Worm (Caenorhabditis elegans) whole organism, young adult: ENCODE results near the gene tra-2.

ENCODE experiments used
- B0336.3 ChIP-seq: fragments of 200-800 bp; sonication (Bioruptor generic); IDR thresholded peaks from 2 replicates; pipeline ENCODE4 v1.3.6; 2022; ENCODE audit warnings: missing genetic modification characterization, missing compliant biosample characterization
- C17E4.6 ChIP-seq: fragments of 200-800 bp; sonication (Bioruptor generic); IDR thresholded peaks from 2 replicates; pipeline ENCODE4 v1.3.6; 2022; ENCODE audit warnings: missing genetic modification reagents, missing genetic modification characterization, missing compliant biosample characterization
- D2030.7 ChIP-seq: fragments of 200-800 bp; sonication (Bioruptor generic); IDR thresholded peaks from 2 replicates; pipeline ENCODE4 v1.3.6; 2022; ENCODE audit warnings: missing genetic modification reagents, missing genetic modification characterization, missing compliant biosample characterization
- F33H1.4 ChIP-seq: fragments of 200-800 bp; sonication (Bioruptor generic); IDR thresholded peaks from 2 replicates; pipeline ENCODE4 v1.3.6; 2022; ENCODE audit warnings: missing genetic modification reagents, missing genetic modification characterization, missing compliant biosample characterization
- F37B4.10 ChIP-seq: fragments of 200-800 bp; sonication (Bioruptor generic); IDR thresholded peaks from 2 replicates; pipeline ENCODE4 v1.3.6; 2022; ENCODE audit warnings: missing genetic modification characterization, missing compliant biosample characterization
- F39B2.1 ChIP-seq: fragments of 200-800 bp; sonication (Bioruptor generic); IDR thresholded peaks from 2 replicates; pipeline ENCODE4 v1.3.6; 2022; ENCODE audit warnings: missing genetic modification reagents, missing genetic modification characterization, missing compliant biosample characterization
- F49E8.2 ChIP-seq: sonication (generic microtip); optimal IDR thresholded peaks from 3 replicates; lab custom pipeline; 2017; ENCODE audit warnings: missing genetic modification characterization, mild to moderate bottlenecking, missing compliant biosample characterization, antibody characterized with exemption, moderate library complexity; ENCODE audit not compliant: insufficient read depth
- F52B5.7 ChIP-seq: sonication (generic microtip); optimal IDR thresholded peaks from 2 replicates; lab custom pipeline; 2016; ENCODE audit warnings: mild to moderate bottlenecking, missing genetic modification characterization, missing compliant biosample characterization
- F55B11.4 ChIP-seq: sonication (generic microtip); optimal IDR thresholded peaks from 2 replicates; lab custom pipeline; 2016; ENCODE audit warnings: missing compliant biosample characterization, missing genetic modification characterization, borderline replicate concordance; ENCODE audit not compliant: insufficient read depth
- K11D2.4 ChIP-seq: fragments of 200-800 bp; sonication (Bioruptor generic); IDR thresholded peaks from 2 replicates; pipeline ENCODE4 v1.3.6; 2022; ENCODE audit warnings: missing genetic modification reagents, missing genetic modification characterization, missing compliant biosample characterization
- K12H6.12 ChIP-seq: fragments of 200-800 bp; sonication (Bioruptor generic); optimal IDR thresholded peaks from 2 replicates; lab custom pipeline; 2018; ENCODE audit warnings: mild to moderate bottlenecking, missing genetic modification characterization, missing compliant biosample characterization
- Y67H2A.10 ChIP-seq: fragments of 200-800 bp; sonication (Bioruptor generic); conservative IDR thresholded peaks from 2 replicates; pipeline ENCODE4 v1.3.6; 2022; ENCODE audit warnings: missing genetic modification reagents, missing genetic modification characterization, missing compliant biosample characterization
- Y95B8A.8 ChIP-seq: fragments of 200-800 bp; sonication (Bioruptor generic); IDR thresholded peaks from 2 replicates; pipeline ENCODE4 v1.3.6; 2022; ENCODE audit warnings: missing genetic modification reagents, missing genetic modification characterization, missing compliant biosample characterization
- aptf-3 ChIP-seq: fragments of 200-800 bp; sonication (Bioruptor generic); IDR thresholded peaks from 2 replicates; pipeline ENCODE4 v1.3.6; 2022; ENCODE audit warnings: missing genetic modification characterization, missing compliant biosample characterization
- atf-7 ChIP-seq: sonication (generic microtip); optimal IDR thresholded peaks from 2 replicates; lab custom pipeline; 2017; ENCODE audit warnings: mild to moderate bottlenecking, missing genetic modification characterization, missing compliant biosample characterization
- athp-1 ChIP-seq: sonication (generic microtip); optimal IDR thresholded peaks from 2 replicates; lab custom pipeline; 2017; ENCODE audit warnings: mild to moderate bottlenecking, missing genetic modification characterization, missing compliant biosample characterization
- bed-2 ChIP-seq: fragments of 200-800 bp; sonication (Bioruptor generic); IDR thresholded peaks from 2 replicates; pipeline ENCODE4 v1.3.6; 2022; ENCODE audit warnings: missing genetic modification reagents, missing genetic modification characterization, missing compliant biosample characterization
- ceh-27 ChIP-seq: fragments of 200-800 bp; sonication (Bioruptor generic); optimal IDR thresholded peaks from 2 replicates; lab custom pipeline; 2018; ENCODE audit warnings: mild to moderate bottlenecking, missing genetic modification characterization, moderate library complexity, missing compliant biosample characterization
- ceh-79 ChIP-seq: sonication (generic microtip); optimal IDR thresholded peaks from 2 replicates; lab custom pipeline; 2017; ENCODE audit warnings: mild to moderate bottlenecking, missing genetic modification characterization, missing compliant biosample characterization
- die-1 ChIP-seq: sonication (generic microtip); optimal IDR thresholded peaks from 2 replicates; lab custom pipeline; 2016; ENCODE audit warnings: missing genotype, mild to moderate bottlenecking, missing genetic modification characterization, missing compliant biosample characterization
- dox-1 ChIP-seq: fragments of 200-800 bp; sonication (Bioruptor generic); IDR thresholded peaks from 2 replicates; pipeline ENCODE4 v1.3.6; 2022; ENCODE audit warnings: missing genetic modification reagents, missing genetic modification characterization, missing compliant biosample characterization
- him-1 ChIP-seq: sonication (generic microtip); optimal IDR thresholded peaks from 2 replicates; lab custom pipeline; 2016; ENCODE audit warnings: missing genotype, missing genetic modification reagents, missing genetic modification characterization, missing compliant biosample characterization
- hmg-1.2 ChIP-seq: fragments of 200-800 bp; sonication (Bioruptor generic); IDR thresholded peaks from 2 replicates; pipeline ENCODE4 v1.3.6; 2022; ENCODE audit warnings: missing genetic modification reagents, missing genetic modification characterization, missing compliant biosample characterization
- hrde-1 ChIP-seq: sonication (generic microtip); optimal IDR thresholded peaks from 2 replicates; lab custom pipeline; 2016; ENCODE audit warnings: missing genetic modification characterization, mild to moderate bottlenecking, missing compliant biosample characterization, moderate library complexity, missing genotype, missing genetic modification reagents, borderline replicate concordance
- lin-35 ChIP-seq, 3 experiments: fragments of 150-350 bp in 2 of 3; sonication (generic microtip) in 1 of 3; optimal IDR thresholded peaks; 2 replicates each; lab custom pipeline; 2014 to 2018; ENCODE audit warnings: missing biosample characterization in 3 of 3, missing genetic modification characterization in 3 of 3, missing genetic modification reagents in 3 of 3
- lir-1 ChIP-seq: fragments of 200-800 bp; sonication (Bioruptor generic); conservative IDR thresholded peaks from 2 replicates; pipeline ENCODE4 v1.3.6; 2022; ENCODE audit warnings: missing genetic modification reagents, missing genetic modification characterization, missing compliant biosample characterization
- madf-3 ChIP-seq: fragments of 200-800 bp; sonication (Bioruptor generic); IDR thresholded peaks from 2 replicates; pipeline ENCODE4 v1.3.6; 2022; ENCODE audit warnings: missing genetic modification reagents, missing genetic modification characterization, missing compliant biosample characterization
- mcd-1 ChIP-seq: fragments of 200-800 bp; sonication (Bioruptor generic); IDR thresholded peaks from 2 replicates; pipeline ENCODE4 v1.3.6; 2022; ENCODE audit warnings: missing genetic modification reagents, missing genetic modification characterization, missing compliant biosample characterization
- mxl-1 ChIP-seq: sonication (generic microtip); optimal IDR thresholded peaks from 2 replicates; lab custom pipeline; 2016; ENCODE audit warnings: missing genetic modification characterization, missing compliant biosample characterization
- nfyb-1 ChIP-seq: fragments of 200-800 bp; sonication (Bioruptor generic); IDR thresholded peaks from 2 replicates; pipeline ENCODE4 v1.3.6; 2022; ENCODE audit warnings: missing genetic modification reagents, missing genetic modification characterization, missing compliant biosample characterization
- nhr-179 ChIP-seq: sonication (generic microtip); optimal IDR thresholded peaks from 2 replicates; lab custom pipeline; 2016; ENCODE audit warnings: mild to moderate bottlenecking, missing genetic modification characterization, missing compliant biosample characterization
- nhr-80 ChIP-seq: sonication (generic microtip); optimal IDR thresholded peaks from 2 replicates; lab custom pipeline; 2016; ENCODE audit warnings: missing genetic modification characterization, missing compliant biosample characterization
- pha-4 ChIP-seq: fragments of 150-350 bp; sonication (generic microtip); optimal IDR thresholded peaks from 2 replicates; lab custom pipeline; 2014; ENCODE audit warnings: missing biosample characterization, missing genetic modification reagents, missing genetic modification characterization
- rec-8 ChIP-seq, 2 experiments: sonication (generic microtip); optimal IDR thresholded peaks; 2 replicates each; lab custom pipeline; 2016; ENCODE audit warnings: mild to moderate bottlenecking in 2 of 2, missing genetic modification characterization in 2 of 2, missing genetic modification reagents in 2 of 2, missing genotype in 2 of 2, missing biosample characterization in 1 of 2, missing compliant biosample characterization in 1 of 2, moderate library complexity in 1 of 2
- repo-1 ChIP-seq: sonication (generic microtip); optimal IDR thresholded peaks from 2 replicates; lab custom pipeline; 2017; ENCODE audit warnings: mild to moderate bottlenecking, missing genetic modification characterization, missing compliant biosample characterization
- sea-2 ChIP-seq: fragments of 200-800 bp; sonication (Bioruptor generic); IDR thresholded peaks from 2 replicates; pipeline ENCODE4 v1.3.6; 2022; ENCODE audit warnings: missing genetic modification characterization, missing compliant biosample characterization
- snpc-1.3 ChIP-seq: sonication (generic microtip); optimal IDR thresholded peaks from 2 replicates; lab custom pipeline; 2017; ENCODE audit warnings: missing genetic modification characterization, mild to moderate bottlenecking, missing compliant biosample characterization, antibody characterized with exemption, moderate library complexity, missing genotype, missing genetic modification reagents; ENCODE audit not compliant: insufficient read depth
- snpc-4 ChIP-seq, 5 experiments: fragments of 150-350 bp in 1 of 5; sonication (generic microtip) in 4 of 5; optimal IDR thresholded peaks; 2 replicates each; lab custom pipeline; 2014 to 2018; ENCODE audit warnings: missing genetic modification characterization in 5 of 5, missing biosample characterization in 3 of 5, antibody characterized with exemption in 2 of 5, mild to moderate bottlenecking in 2 of 5, missing compliant biosample characterization in 2 of 5, missing genotype in 2 of 5, moderate library complexity in 2 of 5, missing genetic modification reagents in 1 of 5
- somi-1 ChIP-seq: fragments of 200-800 bp; sonication (Bioruptor generic); optimal IDR thresholded peaks from 2 replicates; lab custom pipeline; 2018; ENCODE audit warnings: mild to moderate bottlenecking, missing genetic modification characterization, missing compliant biosample characterization
- sptf-2 ChIP-seq: fragments of 200-800 bp; sonication (Bioruptor generic); optimal IDR thresholded peaks from 2 replicates; lab custom pipeline; 2018; ENCODE audit warnings: mild to moderate bottlenecking, missing genetic modification characterization, missing compliant biosample characterization
- tbx-9 ChIP-seq: sonication (generic microtip); optimal IDR thresholded peaks from 2 replicates; lab custom pipeline; 2016; ENCODE audit warnings: borderline replicate concordance, missing genetic modification characterization, inconsistent platforms, missing compliant biosample characterization
- unc-130 ChIP-seq: sonication (generic microtip); optimal IDR thresholded peaks from 2 replicates; lab custom pipeline; 2016; ENCODE audit warnings: missing genetic modification reagents, missing genetic modification characterization, missing compliant biosample characterization
- xnd-1 ChIP-seq: sonication (generic microtip); optimal IDR thresholded peaks from 2 replicates; lab custom pipeline; 2016; ENCODE audit warnings: missing genotype, missing genetic modification reagents, missing genetic modification characterization, missing compliant biosample characterization
- ztf-18 ChIP-seq: sonication (generic microtip); optimal IDR thresholded peaks from 2 replicates; lab custom pipeline; 2016; ENCODE audit warnings: missing genotype, mild to moderate bottlenecking, missing genetic modification characterization, missing compliant biosample characterization
- ztf-25 ChIP-seq: fragments of 200-800 bp; sonication (Bioruptor generic); IDR thresholded peaks from 2 replicates; pipeline ENCODE4 v1.3.6; 2022; ENCODE audit warnings: missing genetic modification reagents, missing genetic modification characterization, missing compliant biosample characterization

The tra-2 gene

ce11 chrII:6995583-6995982 lies 30.1 kb upstream of the tra-2 start:
- TF ChIP-seq ceh-27 (GFP tag; lab: Kevin White, UChicago) (no peak), F49E8.2 (tag; lab: Kevin White, UChicago) (no peak), pha-4 (tag; lab: Kevin White, UChicago) (no peak), C17E4.6 (GFP tag; lab: Robert Waterston, UW) (no peak), unc-130 (GFP tag; lab: Kevin White, UChicago) (no peak), ceh-79 (tag; lab: Kevin White, UChicago) (no peak), mxl-1 (tag; lab: Kevin White, UChicago) (no peak), die-1 (no peak), sea-2 (GFP tag; lab: Robert Waterston, UW) (no peak), repo-1 (tag; lab: Kevin White, UChicago) (no peak)

- no peak for TF ChIP-seq hmg-1.2 (GFP tag; lab: Robert Waterston, UW)
- TF ChIP-seq nhr-80 (tag; lab: Kevin White, UChicago): no peak
- no peak for TF ChIP-seq athp-1 (tag; lab: Kevin White, UChicago)
- no peak for TF ChIP-seq bed-2 (GFP tag; lab: Robert Waterston, UW)
- TF ChIP-seq lir-1 (GFP tag; lab: Robert Waterston, UW): no peak
- TF ChIP-seq dox-1: no peak
- no peak for TF ChIP-seq ztf-18 (tag; lab: Kevin White, UChicago)
- no peak for TF ChIP-seq somi-1 (GFP tag; lab: Kevin White, UChicago)
- no peak for TF ChIP-seq him-1
- TF ChIP-seq sptf-2 (GFP tag; lab: Kevin White, UChicago): no peak
- no peak for TF ChIP-seq D2030.7
- no peak for TF ChIP-seq tbx-9 (tag; lab: Kevin White, UChicago)
Measured at ce11 chrII:6994677-6995076, 29.2 kb upstream of the tra-2 start, which contains the start of gene unc-104. Gene unc-104 (plus strand): TSS chrII:6994987.

ce11 chrII:6992949-6993348 lies 27.5 kb upstream of the tra-2 start:
- TF ChIP-seq F52B5.7 (tag; lab: Kevin White, UChicago): no peak
- no peak for TF ChIP-seq xnd-1 (tag; lab: Kevin White, UChicago)
- TF ChIP-seq snpc-1.3: no peak
- no peak for TF ChIP-seq ztf-18 (tag; lab: Kevin White, UChicago)
- TF ChIP-seq F33H1.4 (GFP tag; lab: Robert Waterston, UW): no peak
- TF ChIP-seq nhr-179 (tag; lab: Kevin White, UChicago): no peak
- TF ChIP-seq ceh-27 (GFP tag; lab: Kevin White, UChicago): peak; percentile 36
- TF ChIP-seq Y67H2A.10: no peak
- no peak for TF ChIP-seq F37B4.10 (GFP tag; lab: Robert Waterston, UW)
- TF ChIP-seq nfyb-1: no peak
- TF ChIP-seq rec-8 (tag; optimal IDR thresholded peaks at IDR 0.05; lab: Kevin White, UChicago): no peak
- TF ChIP-seq madf-3 (GFP tag; lab: Robert Waterston, UW): no peak
- TF ChIP-seq atf-7 (tag; lab: Kevin White, UChicago): peak; percentile 20
- TF ChIP-seq ztf-25 (GFP tag; lab: Robert Waterston, UW): no peak
- TF ChIP-seq pha-4 (tag; lab: Kevin White, UChicago): no peak
- no peak for TF ChIP-seq F39B2.1 (GFP tag; lab: Robert Waterston, UW)
- peak in 1 of 3 experiments; percentile 71 for TF ChIP-seq lin-35 (GFP tag; optimal IDR thresholded peaks at IDR 0.05; lab: Kevin White, UChicago)
- TF ChIP-seq F55B11.4 (tag; lab: Kevin White, UChicago): no peak
- peak; percentile 47; the same call in 1 of the 2 replicates for TF ChIP-seq hmg-1.2 (GFP tag; lab: Robert Waterston, UW)
- TF ChIP-seq B0336.3: no peak
- no peak for TF ChIP-seq him-1
- TF ChIP-seq aptf-3 (GFP tag; lab: Robert Waterston, UW): no peak
- peak; percentile 64 for TF ChIP-seq K12H6.12 (tag; lab: Kevin White, UChicago)
- TF ChIP-seq snpc-4 (GFP tag; optimal IDR thresholded peaks at IDR 0.05; lab: Kevin White, UChicago): no peak
- TF ChIP-seq snpc-4 (tag; optimal IDR thresholded peaks at IDR 0.05; lab: Kevin White, UChicago): peak in 1 of 4 experiments; percentile 9
- TF ChIP-seq Y95B8A.8 (GFP tag; lab: Robert Waterston, UW): no peak
- TF ChIP-seq hrde-1 (tag; lab: Kevin White, UChicago): no peak
- TF ChIP-seq K11D2.4 (GFP tag; lab: Robert Waterston, UW): 0 out of 2 replicates have a peak, but pooled peaks have one; percentile 39
- TF ChIP-seq mcd-1: no peak
